Worm (Caenorhabditis elegans): Measurements from ENCODE around the gene R05H10.3.
A peak's percentile ranks its signal among the peaks of the same experiment; 100 is the strongest.

The R05H10.3 gene

ce11 chrII:14856922-14857321, 12.8 kb upstream of the R05H10.3 start, which contains the start of gene rbm-28 (continued):
- TF ChIP-seq hrde-1 (tag; optimal IDR thresholded peaks at IDR 0.05; ENCODE audit: borderline replicate concordance) (no peak), hsf-1 (GFP tag; IDR thresholded peaks at IDR 0.05) (no peak), efl-1 (GFP tag; optimal IDR thresholded peaks at IDR 0.05) (peak; percentile 45), T07F8.4 (tag; optimal IDR thresholded peaks at IDR 0.05) (no peak), lin-40 (tag; optimal IDR thresholded peaks at IDR 0.05) (no peak), nfya-2 (GFP tag; IDR thresholded peaks at IDR 0.05) (no peak), F57A8.1 (GFP tag; optimal IDR thresholded peaks at IDR 0.05) (no peak), C17E4.6 (GFP tag; IDR thresholded peaks at IDR 0.05) (no peak), hmg-1.2 (GFP tag; IDR thresholded peaks at IDR 0.05) (no peak), him-1 (tag; optimal IDR thresholded peaks at IDR 0.05) (no peak), lin-35 (GFP tag; optimal IDR thresholded peaks at IDR 0.05) (peak in 1 of 3 experiments; percentile 53), B0261.1 (tag; optimal IDR thresholded peaks at IDR 0.05) (no peak), F39B2.1 (GFP tag; IDR thresholded peaks at IDR 0.05) (no peak), mel-28 (tag; optimal IDR thresholded peaks at IDR 0.05; ENCODE audit: borderline replicate concordance) (no peak), fkh-3 (tag; optimal IDR thresholded peaks at IDR 0.05) (no peak), ccch-3 (GFP tag; optimal IDR thresholded peaks at IDR 0.05) (no peak), Y53F4B.3 (GFP tag; IDR thresholded peaks at IDR 0.05) (no peak), let-607 (tag; optimal IDR thresholded peaks at IDR 0.05) (no peak), cebp-1 (GFP tag; IDR thresholded peaks at IDR 0.05) (no peak), cebp-1 (tag; optimal IDR thresholded peaks at IDR 0.05) (no peak), lin-54 (GFP tag; optimal IDR thresholded peaks at IDR 0.05) (peak; percentile 65), ZK185.1 (tag; optimal IDR thresholded peaks at IDR 0.05; ENCODE audit: poor library complexity, severe bottlenecking) (no peak)

ce11 chrII:14864304-14864703, 5.4 kb upstream of the R05H10.3 start:
- peak; percentile 93; the same call in 1 of the 2 replicates for TF ChIP-seq hmg-1.2 (GFP tag; IDR thresholded peaks at IDR 0.05)
- 0 out of 2 replicates have a peak, but pooled peaks have one; percentile 26 for TF ChIP-seq nfyb-1 (GFP tag; IDR thresholded peaks at IDR 0.05)

ce11 chrII:14865152-14865551, 4.6 kb upstream of the R05H10.3 start:
- peak; percentile 91; the same call in 1 of the 2 replicates for TF ChIP-seq hmg-1.2 (GFP tag; IDR thresholded peaks at IDR 0.05)

ce11 chrII:14866156-14866555, 3.6 kb upstream of the R05H10.3 start:
- no peak for TF ChIP-seq dpff-1 (tag; optimal IDR thresholded peaks at IDR 0.05)
- TF ChIP-seq ceh-100 (GFP tag; IDR thresholded peaks at IDR 0.05), result no peak
- no peak for TF ChIP-seq efl-1 (GFP tag; optimal IDR thresholded peaks at IDR 0.05)
- TF ChIP-seq die-1 (tag; optimal IDR thresholded peaks at IDR 0.05), result no peak
- TF ChIP-seq snpc-4 (GFP tag; optimal IDR thresholded peaks at IDR 0.05), result no peak
- no peak for TF ChIP-seq snpc-4 (tag; optimal IDR thresholded peaks at IDR 0.05)
- TF ChIP-seq ekl-4 (GFP tag; IDR thresholded peaks at IDR 0.05), result no peak
- TF ChIP-seq ccch-3 (GFP tag; optimal IDR thresholded peaks at IDR 0.05), result no peak
- TF ChIP-seq lsl-1 (GFP tag; optimal IDR thresholded peaks at IDR 0.05), result no peak

ce11 chrII:14866668-14867067, 3.1 kb upstream of the R05H10.3 start, which contains the start of gene gpx-2:
Gene gpx-2 (plus strand): TSS chrII:14866766.
- peak; percentile 64; the same call in 1 of the 2 replicates for TF ChIP-seq Y56A3A.18 (GFP tag; IDR thresholded peaks at IDR 0.05)
- 0 out of 2 replicates have a peak, but pooled peaks have one; percentile 5 for TF ChIP-seq madf-6 (GFP tag; IDR thresholded peaks at IDR 0.05)
- peak; percentile 26 for TF ChIP-seq tlf-1 (GFP tag; optimal IDR thresholded peaks at IDR 0.05)
- 0 out of 2 replicates have a peak, but pooled peaks have one; percentile 10 for TF ChIP-seq Y95B8A.8 (GFP tag; IDR thresholded peaks at IDR 0.05)
- TF ChIP-seq atf-7 (tag; optimal IDR thresholded peaks at IDR 0.05), result peak; percentile 4
- TF ChIP-seq Y53G8AR.9 (GFP tag; conservative IDR thresholded peaks at IDR 0.05), result peak; percentile 64; the same call in 1 of the 2 replicates
- no peak for TF ChIP-seq lin-35 (GFP tag; optimal IDR thresholded peaks at IDR 0.05)
- 0 out of 2 replicates have a peak, but pooled peaks have one; percentile 38 for TF ChIP-seq nfyb-1 (GFP tag; IDR thresholded peaks at IDR 0.05)
- TF ChIP-seq athp-1 (tag; optimal IDR thresholded peaks at IDR 0.05), result no peak
